Worm (Caenorhabditis elegans): ENCODE measurements around the gene cyp-37A1.

Gene cyp-37A1

DNA sequence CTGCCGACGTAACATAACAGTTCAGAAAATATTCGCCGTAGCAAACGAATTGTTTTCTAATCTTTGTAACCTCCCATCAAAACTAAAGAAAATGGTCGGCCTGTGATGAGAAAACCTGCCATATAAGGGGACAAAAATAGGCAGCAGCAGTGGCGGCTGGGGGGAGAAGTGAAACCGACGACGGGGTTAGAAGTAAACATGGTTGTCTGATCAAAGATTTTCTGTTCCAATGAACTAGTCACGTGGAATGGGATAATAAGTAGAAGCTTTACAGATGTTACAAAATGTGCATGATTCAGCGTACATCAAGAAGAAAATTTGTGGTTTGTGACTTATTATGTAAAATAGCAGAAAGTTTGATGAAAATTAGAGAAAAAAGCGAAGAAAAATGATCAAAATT is 28.5 kb upstream of the cyp-37A1 start:
- no peak for TF ChIP-seq ceh-36 (tag; optimal IDR thresholded peaks at IDR 0.05)
- TF ChIP-seq B0310.2 (tag; optimal IDR thresholded peaks at IDR 0.05): no peak
- TF ChIP-seq hnd-1 (tag; optimal IDR thresholded peaks at IDR 0.05): no peak
- TF ChIP-seq hmg-4 (GFP tag; optimal IDR thresholded peaks at IDR 0.05): no peak
- TF ChIP-seq tra-4 (tag; optimal IDR thresholded peaks at IDR 0.05): no peak
- no peak for TF ChIP-seq ceh-13 (GFP tag; optimal IDR thresholded peaks at IDR 0.05)
- no peak for TF ChIP-seq tbx-11 (GFP tag; IDR thresholded peaks at IDR 0.05)
- no peak for TF ChIP-seq pes-1 (GFP tag; IDR thresholded peaks at IDR 0.05)
- no peak for TF ChIP-seq sea-1 (GFP tag; conservative IDR thresholded peaks at IDR 0.05)
- no peak for TF ChIP-seq F13C5.2 (tag; optimal IDR thresholded peaks at IDR 0.05)
- TF ChIP-seq flt-1 (GFP tag; IDR thresholded peaks at IDR 0.05): no peak
- TF ChIP-seq ets-7 (tag; optimal IDR thresholded peaks at IDR 0.05): no peak
- TF ChIP-seq ama-1 (optimal IDR thresholded peaks at IDR 0.05): no peak
- no peak for TF ChIP-seq tbx-37 (GFP tag; conservative IDR thresholded peaks at IDR 0.05)
- TF ChIP-seq aly-1 (tag; optimal IDR thresholded peaks at IDR 0.05): no peak

DNA sequence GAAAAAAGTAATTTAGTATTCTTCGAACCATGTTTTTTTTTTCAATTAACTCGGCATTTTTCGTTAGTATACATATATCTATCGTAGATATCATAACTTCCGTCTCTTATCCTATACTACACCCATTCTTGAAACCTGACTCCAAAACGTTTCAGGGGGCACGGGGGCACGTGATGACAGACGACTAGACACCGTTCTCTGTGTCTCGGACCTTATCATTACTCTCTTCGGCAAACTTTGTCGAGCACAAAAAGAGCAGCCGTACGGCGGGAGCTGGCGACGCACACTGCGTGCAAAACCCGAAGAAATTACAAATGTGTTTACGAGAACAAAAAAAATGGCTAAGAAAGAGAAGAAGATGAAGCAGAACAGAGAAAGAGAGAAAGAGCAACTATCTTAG is 27.4 kb upstream of the cyp-37A1 start:
- TF ChIP-seq ama-1 (optimal IDR thresholded peaks at IDR 0.05) (no peak), hmbx-1 (tag; optimal IDR thresholded peaks at IDR 0.05) (no peak), sea-1 (GFP tag; conservative IDR thresholded peaks at IDR 0.05) (no peak), pes-1 (GFP tag; IDR thresholded peaks at IDR 0.05) (no peak; the same call in 1 of the 2 replicates), flt-1 (GFP tag; IDR thresholded peaks at IDR 0.05) (no peak), ets-7 (tag; optimal IDR thresholded peaks at IDR 0.05) (no peak), B0310.2 (tag; optimal IDR thresholded peaks at IDR 0.05) (no peak), F13C5.2 (tag; optimal IDR thresholded peaks at IDR 0.05) (no peak), tbx-11 (GFP tag; IDR thresholded peaks at IDR 0.05) (no peak), tra-4 (tag; optimal IDR thresholded peaks at IDR 0.05) (no peak), tbx-37 (GFP tag; conservative IDR thresholded peaks at IDR 0.05) (no peak), hmg-4 (GFP tag; optimal IDR thresholded peaks at IDR 0.05) (no peak)

ce11 chrII:14042836-14043604 is 26.3 kb upstream of the cyp-37A1 start:
- TF ChIP-seq flt-1 (GFP tag; IDR thresholded peaks at IDR 0.05) (no peak), ceh-13 (GFP tag; optimal IDR thresholded peaks at IDR 0.05) (no peak), ets-7 (tag; optimal IDR thresholded peaks at IDR 0.05) (no peak), sea-1 (GFP tag; conservative IDR thresholded peaks at IDR 0.05) (no peak), ama-1 (optimal IDR thresholded peaks at IDR 0.05) (no peak), pes-1 (GFP tag; IDR thresholded peaks at IDR 0.05) (no peak), hmg-4 (GFP tag; optimal IDR thresholded peaks at IDR 0.05) (no peak), scrt-1 (GFP tag; IDR thresholded peaks at IDR 0.05) (no peak), tbx-37 (GFP tag; conservative IDR thresholded peaks at IDR 0.05) (no peak), hmbx-1 (tag; optimal IDR thresholded peaks at IDR 0.05) (no peak), B0310.2 (tag; optimal IDR thresholded peaks at IDR 0.05) (no peak), ceh-36 (tag; optimal IDR thresholded peaks at IDR 0.05) (no peak), tra-4 (tag; optimal IDR thresholded peaks at IDR 0.05) (no peak), tbx-11 (GFP tag; IDR thresholded peaks at IDR 0.05) (no peak), aly-1 (tag; optimal IDR thresholded peaks at IDR 0.05) (no peak), F13C5.2 (tag; optimal IDR thresholded peaks at IDR 0.05) (no peak), hnd-1 (tag; optimal IDR thresholded peaks at IDR 0.05) (no peak)

- 0 out of 2 replicates have a peak, but pooled peaks have one; percentile 5 for TF ChIP-seq scrt-1 (GFP tag; IDR thresholded peaks at IDR 0.05)
- no peak for TF ChIP-seq B0310.2 (tag; optimal IDR thresholded peaks at IDR 0.05)
Observed at ce11 chrII:14040204-14040842, 23.6 kb upstream of the cyp-37A1 start.

- TF ChIP-seq tbx-37 (GFP tag; conservative IDR thresholded peaks at IDR 0.05) (no peak), ceh-13 (GFP tag; optimal IDR thresholded peaks at IDR 0.05) (no peak), ets-7 (tag; optimal IDR thresholded peaks at IDR 0.05) (no peak), hmg-4 (GFP tag; optimal IDR thresholded peaks at IDR 0.05) (no peak), flt-1 (GFP tag; IDR thresholded peaks at IDR 0.05) (no peak), sea-1 (GFP tag; conservative IDR thresholded peaks at IDR 0.05) (no peak), aly-1 (tag; optimal IDR thresholded peaks at IDR 0.05) (no peak), B0310.2 (tag; optimal IDR thresholded peaks at IDR 0.05) (no peak), hmbx-1 (tag; optimal IDR thresholded peaks at IDR 0.05) (no peak), hnd-1 (tag; optimal IDR thresholded peaks at IDR 0.05) (no peak), F13C5.2 (tag; optimal IDR thresholded peaks at IDR 0.05) (no peak), scrt-1 (GFP tag; IDR thresholded peaks at IDR 0.05) (no peak), pes-1 (GFP tag; IDR thresholded peaks at IDR 0.05) (no peak), ceh-36 (tag; optimal IDR thresholded peaks at IDR 0.05) (no peak), ama-1 (optimal IDR thresholded peaks at IDR 0.05) (no peak), tra-4 (tag; optimal IDR thresholded peaks at IDR 0.05) (no peak), tbx-11 (GFP tag; IDR thresholded peaks at IDR 0.05) (no peak)
Observed at ce11 chrII:14039811-14040203, 23.0 kb upstream of the cyp-37A1 start.

DNA sequence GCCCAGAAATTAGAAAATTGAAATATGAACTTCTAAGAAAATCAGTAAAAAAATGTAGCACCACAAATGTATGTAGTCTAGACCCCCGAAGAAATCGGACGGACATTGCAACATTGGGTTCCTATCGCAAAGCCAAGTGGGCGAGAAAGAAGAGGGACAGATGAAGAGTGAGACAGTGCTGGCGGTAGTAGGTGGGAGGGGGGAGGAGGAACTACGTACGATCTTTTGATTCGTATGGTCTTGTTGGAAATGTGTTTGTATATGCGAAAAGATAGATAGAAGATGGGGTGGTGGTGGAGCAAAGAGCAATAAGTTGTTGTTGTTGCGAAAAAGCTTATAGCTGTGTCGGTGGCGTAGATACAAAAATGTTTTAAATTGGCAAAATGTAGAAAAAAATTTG is 21.6 kb upstream of the cyp-37A1 start:
- TF ChIP-seq hmbx-1 (tag; optimal IDR thresholded peaks at IDR 0.05) (no peak), tbx-37 (GFP tag; conservative IDR thresholded peaks at IDR 0.05) (0 out of 2 replicates have a peak, but pooled peaks have one; percentile 18)

DNA sequence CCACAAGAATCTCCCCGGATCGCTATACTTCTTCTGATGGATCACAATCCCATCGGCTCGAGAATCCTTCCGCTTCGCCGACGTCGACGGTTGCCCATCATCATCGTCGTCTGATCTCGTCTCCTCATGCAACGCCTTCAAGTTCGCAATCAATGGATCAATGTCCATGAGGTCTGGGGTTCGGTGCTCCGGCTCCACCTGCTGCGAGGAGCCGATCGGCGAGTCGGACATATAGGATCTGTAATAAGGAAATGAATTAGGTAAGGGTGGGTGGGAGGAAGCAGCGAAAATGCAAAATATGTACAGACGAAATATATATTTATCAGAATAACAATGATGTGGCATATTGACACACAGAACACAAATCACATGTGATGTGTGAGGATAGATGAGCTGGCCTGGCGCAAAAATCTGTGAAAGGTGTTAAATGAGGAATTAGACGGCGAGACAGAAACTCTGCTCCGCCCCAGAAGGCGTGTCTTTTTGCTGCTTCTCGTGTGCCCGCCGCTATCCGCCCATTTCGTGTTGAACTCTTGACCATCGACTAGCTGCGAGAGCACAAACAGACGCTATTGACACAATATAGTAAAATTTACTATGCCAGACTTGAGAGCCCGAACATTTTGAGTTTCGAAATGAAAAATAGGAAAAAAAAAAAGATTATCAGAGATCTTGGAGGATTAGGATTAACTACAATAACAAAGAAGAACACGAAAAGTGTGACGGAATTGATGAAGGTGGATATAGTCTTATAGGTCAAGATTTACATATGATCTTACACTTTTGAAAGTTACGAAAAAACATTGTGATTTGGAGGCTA is 20.9 kb upstream of the cyp-37A1 start:
- TF ChIP-seq pes-1 (GFP tag; IDR thresholded peaks at IDR 0.05) (no peak), ets-7 (tag; optimal IDR thresholded peaks at IDR 0.05) (no peak), hnd-1 (tag; optimal IDR thresholded peaks at IDR 0.05) (no peak), ceh-13 (GFP tag; optimal IDR thresholded peaks at IDR 0.05) (no peak), tbx-11 (GFP tag; IDR thresholded peaks at IDR 0.05) (no peak), B0310.2 (tag; optimal IDR thresholded peaks at IDR 0.05) (no peak), ceh-36 (tag; optimal IDR thresholded peaks at IDR 0.05) (no peak), ama-1 (optimal IDR thresholded peaks at IDR 0.05) (no peak)
